Fruit fly (Drosophila melanogaster) whole organism, prepupa: Measurements from ENCODE around the gene CG6055.

ENCODE experiments used
- Blimp-1 ChIP-seq: fragments of 200-800 bp; sonication (Bioruptor generic); optimal IDR thresholded peaks from 3 replicates; lab custom pipeline; 2017; ENCODE audit warnings: missing biosample characterization, missing genetic modification characterization, mild to moderate bottlenecking, moderate library complexity, missing genetic modification reagents
- CG11294 ChIP-seq: fragments of 200-800 bp; sonication (Bioruptor generic); IDR thresholded peaks from 2 replicates; pipeline ENCODE4 v1.3.6; 2022; ENCODE audit warnings: missing biosample characterization, missing genetic modification characterization
- CG11762 ChIP-seq: fragments of 200-800 bp; sonication (Bioruptor generic); optimal IDR thresholded peaks from 3 replicates; lab custom pipeline; 2016; ENCODE audit warnings: missing biosample characterization, missing genetic modification characterization; ENCODE audit not compliant: insufficient read depth
- CG11902 ChIP-seq: fragments of 200-800 bp; sonication (Bioruptor generic); optimal IDR thresholded peaks from 3 replicates; lab custom pipeline; 2016; ENCODE audit warnings: missing biosample characterization, missing genetic modification characterization
- CG15336 ChIP-seq: fragments of 200-800 bp; sonication (Bioruptor generic); IDR thresholded peaks from 2 replicates; pipeline ENCODE4 v1.3.6; 2022; ENCODE audit warnings: missing biosample characterization, missing genetic modification characterization
- CG1621 ChIP-seq: fragments of 200-800 bp; sonication (Bioruptor generic); optimal IDR thresholded peaks from 3 replicates; lab custom pipeline; 2018; ENCODE audit warnings: missing biosample characterization, mild to moderate bottlenecking, missing genetic modification characterization
- CG16779 ChIP-seq: fragments of 200-800 bp; sonication (Bioruptor generic); optimal IDR thresholded peaks from 3 replicates; lab custom pipeline; 2017; ENCODE audit warnings: missing biosample characterization, mild to moderate bottlenecking, missing genetic modification characterization
- CG3032 ChIP-seq: fragments of 200-800 bp; optimal IDR thresholded peaks from 2 replicates; lab custom pipeline; 2019; ENCODE audit warnings: missing biosample characterization, mild to moderate bottlenecking, missing genetic modification characterization, moderate library complexity
- CG31627 ChIP-seq: fragments of 200-800 bp; sonication (Bioruptor generic); optimal IDR thresholded peaks from 3 replicates; lab custom pipeline; 2016; ENCODE audit warnings: missing biosample characterization, missing genetic modification characterization
- CG32006 ChIP-seq: fragments of 200-800 bp; sonication (Bioruptor generic); optimal IDR thresholded peaks from 3 replicates; lab custom pipeline; 2017; ENCODE audit warnings: missing biosample characterization, mild to moderate bottlenecking, missing genetic modification characterization
- CG34406 ChIP-seq: fragments of 200-800 bp; sonication (Bioruptor generic); optimal IDR thresholded peaks from 3 replicates; lab custom pipeline; 2016; ENCODE audit warnings: missing biosample characterization, missing genetic modification characterization
- CG4318 ChIP-seq: fragments of 200-800 bp; sonication (Bioruptor generic); optimal IDR thresholded peaks from 3 replicates; lab custom pipeline; 2017; ENCODE audit warnings: missing biosample characterization, mild to moderate bottlenecking, missing genetic modification characterization
- CG6163 ChIP-seq: fragments of 200-800 bp; sonication (Bioruptor generic); IDR thresholded peaks from 3 replicates; pipeline ENCODE4 v1.3.6; 2022; ENCODE audit warnings: missing biosample characterization, missing genetic modification characterization
- CG6276 ChIP-seq: fragments of 200-800 bp; sonication (Bioruptor generic); optimal IDR thresholded peaks from 2 replicates; lab custom pipeline; 2017; ENCODE audit warnings: missing biosample characterization, mild to moderate bottlenecking, missing genetic modification characterization
- CG6792 ChIP-seq: fragments of 200-800 bp; sonication (Bioruptor generic); optimal IDR thresholded peaks from 3 replicates; lab custom pipeline; 2016; ENCODE audit warnings: missing biosample characterization, missing genetic modification characterization
- CG6808 ChIP-seq: fragments of 200-800 bp; sonication (Bioruptor generic); optimal IDR thresholded peaks from 3 replicates; lab custom pipeline; 2017; ENCODE audit warnings: missing biosample characterization, missing genetic modification characterization, mild to moderate bottlenecking, moderate library complexity, missing genetic modification reagents
- CG6854 ChIP-seq: fragments of 200-800 bp; sonication (Bioruptor generic); optimal IDR thresholded peaks from 2 replicates; lab custom pipeline; 2017; ENCODE audit warnings: missing biosample characterization, mild to moderate bottlenecking, missing genetic modification characterization
- CG7368 ChIP-seq: fragments of 200-800 bp; sonication (Bioruptor generic); optimal IDR thresholded peaks from 3 replicates; lab custom pipeline; 2016; ENCODE audit warnings: missing biosample characterization, missing genetic modification characterization
- CG8319 ChIP-seq: fragments of 200-800 bp; sonication (Bioruptor generic); optimal IDR thresholded peaks from 3 replicates; lab custom pipeline; 2016; ENCODE audit warnings: missing biosample characterization, missing genetic modification characterization
- CG8632 ChIP-seq: fragments of 200-800 bp; sonication (Bioruptor generic); optimal IDR thresholded peaks from 3 replicates; lab custom pipeline; 2016; ENCODE audit warnings: missing biosample characterization, missing genetic modification characterization
- CG9139 ChIP-seq: fragments of 200-800 bp; sonication (Bioruptor generic); optimal IDR thresholded peaks from 3 replicates; lab custom pipeline; 2017; ENCODE audit warnings: missing biosample characterization, mild to moderate bottlenecking, missing genetic modification characterization
- Eip75B ChIP-seq: fragments of 200-800 bp; sonication (Bioruptor generic); optimal IDR thresholded peaks from 3 replicates; lab custom pipeline; 2016; ENCODE audit warnings: missing biosample characterization, missing genetic modification characterization
- Eip78C ChIP-seq: fragments of 200-800 bp; sonication (Bioruptor generic); peaks from one replicate; lab custom pipeline; 2016; ENCODE audit warnings: missing biosample characterization, missing genetic modification characterization
- Eip93F ChIP-seq: fragments of 200-800 bp; sonication (Bioruptor generic); optimal IDR thresholded peaks from 2 replicates; lab custom pipeline; 2016; ENCODE audit warnings: missing biosample characterization, mild to moderate bottlenecking, missing genetic modification characterization
- Ets21C ChIP-seq: fragments of 200-800 bp; sonication (Bioruptor generic); optimal IDR thresholded peaks from 3 replicates; lab custom pipeline; 2016; ENCODE audit warnings: missing biosample characterization, missing genetic modification characterization
- Ets96B ChIP-seq: fragments of 200-800 bp; optimal IDR thresholded peaks from 2 replicates; lab custom pipeline; 2019; ENCODE audit warnings: missing biosample characterization, mild to moderate bottlenecking, missing genetic modification characterization, moderate library complexity
- Gug ChIP-seq: fragments of 200-800 bp; sonication (Bioruptor generic); IDR thresholded peaks from 2 replicates; pipeline ENCODE4 v1.3.6; 2022; ENCODE audit warnings: missing biosample characterization, missing genetic modification characterization
- Hr38 ChIP-seq: sonication (Bioruptor generic); optimal IDR thresholded peaks from 2 replicates; lab custom pipeline; 2016; ENCODE audit warnings: missing biosample characterization, missing genetic modification characterization
- Lpt ChIP-seq: fragments of 200-800 bp; sonication (Bioruptor generic); optimal IDR thresholded peaks from 3 replicates; lab custom pipeline; 2016; ENCODE audit warnings: missing biosample characterization, missing genetic modification characterization
- Met ChIP-seq: fragments of 200-800 bp; sonication (Bioruptor generic); optimal IDR thresholded peaks from 3 replicates; lab custom pipeline; 2016; ENCODE audit warnings: missing biosample characterization, missing genetic modification characterization
- OdsH ChIP-seq: fragments of 200-800 bp; sonication (Bioruptor generic); optimal IDR thresholded peaks from 3 replicates; lab custom pipeline; 2016; ENCODE audit warnings: missing biosample characterization, missing genetic modification characterization
- Smox ChIP-seq: fragments of 200-800 bp; sonication (Bioruptor generic); optimal IDR thresholded peaks from 3 replicates; lab custom pipeline; 2016; ENCODE audit warnings: missing biosample characterization, missing genetic modification characterization
- Sox102F ChIP-seq: fragments of 200-800 bp; sonication (Bioruptor generic); optimal IDR thresholded peaks from 2 replicates; lab custom pipeline; 2016; ENCODE audit warnings: missing biosample characterization, mild to moderate bottlenecking, missing genetic modification characterization
- Sox14 ChIP-seq: fragments of 200-800 bp; sonication (Bioruptor generic); optimal IDR thresholded peaks from 3 replicates; lab custom pipeline; 2016; ENCODE audit warnings: missing biosample characterization, missing genetic modification characterization
- acj6 ChIP-seq: fragments of 200-800 bp; sonication (Bioruptor generic); optimal IDR thresholded peaks from 3 replicates; lab custom pipeline; 2016; ENCODE audit warnings: missing biosample characterization, missing genetic modification characterization
- cyc ChIP-seq: fragments of 200-800 bp; sonication (Bioruptor generic); optimal IDR thresholded peaks from 3 replicates; lab custom pipeline; 2016; ENCODE audit warnings: missing biosample characterization, missing genetic modification characterization
- dac ChIP-seq: fragments of 200-800 bp; sonication (Bioruptor generic); optimal IDR thresholded peaks from 2 replicates; lab custom pipeline; 2017; ENCODE audit warnings: missing biosample characterization, mild to moderate bottlenecking, missing genetic modification characterization
- dsx ChIP-seq: fragments of 200-800 bp; optimal IDR thresholded peaks from 3 replicates; lab custom pipeline; 2019; ENCODE audit warnings: missing biosample characterization, mild to moderate bottlenecking, missing genetic modification characterization, moderate library complexity; ENCODE audit not compliant: poor library complexity, severe bottlenecking
- eg ChIP-seq: fragments of 200-800 bp; sonication (Bioruptor generic); IDR thresholded peaks from 3 replicates; pipeline ENCODE4 v1.3.6; 2022; ENCODE audit warnings: missing biosample characterization, missing genetic modification characterization
- esn ChIP-seq: fragments of 200-800 bp; sonication (Bioruptor generic); optimal IDR thresholded peaks from 2 replicates; lab custom pipeline; 2016; ENCODE audit warnings: missing biosample characterization, mild to moderate bottlenecking, missing genetic modification characterization, moderate library complexity
- fd59A ChIP-seq: fragments of 200-800 bp; sonication (Bioruptor generic); optimal IDR thresholded peaks from 2 replicates; lab custom pipeline; 2017; ENCODE audit warnings: missing biosample characterization, mild to moderate bottlenecking, missing genetic modification characterization, missing genetic modification reagents
- fd85E ChIP-seq: fragments of 200-800 bp; sonication (Bioruptor generic); optimal IDR thresholded peaks from 3 replicates; lab custom pipeline; 2016; ENCODE audit warnings: missing biosample characterization, missing genetic modification characterization
- fkh ChIP-seq: fragments of 200-800 bp; sonication (Bioruptor generic); optimal IDR thresholded peaks from 3 replicates; lab custom pipeline; 2017; ENCODE audit warnings: missing biosample characterization, mild to moderate bottlenecking, missing genetic modification characterization, moderate library complexity
- lz ChIP-seq: fragments of 200-800 bp; sonication (Bioruptor generic); optimal IDR thresholded peaks from 3 replicates; lab custom pipeline; 2016; ENCODE audit warnings: missing biosample characterization, missing genetic modification characterization
- net ChIP-seq: fragments of 200-800 bp; sonication (Bioruptor generic); optimal IDR thresholded peaks from 3 replicates; lab custom pipeline; 2016; ENCODE audit warnings: missing biosample characterization, missing genetic modification characterization
- salr ChIP-seq, 2 experiments: fragments of 200-800 bp; sonication (Bioruptor generic); optimal IDR thresholded peaks; 3 replicates each; lab custom pipeline; 2016 to 2018; ENCODE audit warnings: missing biosample characterization in 2 of 2, missing genetic modification characterization in 2 of 2, mild to moderate bottlenecking in 1 of 2
- spab ChIP-seq: fragments of 200-800 bp; sonication (Bioruptor generic); optimal IDR thresholded peaks from 2 replicates; lab custom pipeline; 2017; ENCODE audit warnings: missing biosample characterization, mild to moderate bottlenecking, missing genetic modification characterization, missing genetic modification reagents
- svp ChIP-seq: fragments of 200-800 bp; sonication (Bioruptor generic); peaks from one replicate; lab custom pipeline; 2016; ENCODE audit warnings: missing biosample characterization, missing genetic modification characterization
- topi ChIP-seq: fragments of 200-800 bp; sonication (Bioruptor generic); optimal IDR thresholded peaks from 3 replicates; lab custom pipeline; 2016; ENCODE audit warnings: missing biosample characterization, missing genetic modification characterization

The CG6055 gene

DNA sequence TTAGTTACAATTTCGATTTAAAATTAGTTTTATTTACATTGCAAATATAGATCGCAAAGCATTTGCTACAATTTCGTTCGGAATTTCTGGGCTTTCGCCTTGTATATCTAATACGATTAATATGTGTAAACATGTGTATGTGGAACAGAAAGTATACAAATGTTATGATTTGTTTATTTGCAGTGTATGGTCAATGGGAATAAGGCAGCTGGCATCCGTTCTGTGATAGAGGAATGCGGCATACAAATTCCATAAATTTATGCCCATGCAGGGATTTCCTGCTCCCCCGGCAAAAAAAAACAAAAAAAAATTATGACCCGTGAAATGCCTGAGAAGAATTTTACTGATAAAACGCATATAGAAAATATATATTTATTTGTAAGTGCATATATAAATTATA lies 19.9 kb downstream of the CG6055 start:
- TF ChIP-seq Sox14 (GFP tag; lab: Kevin White, UChicago), result no peak
- peak; percentile 38 for TF ChIP-seq Sox102F (GFP tag; lab: Kevin White, UChicago)
- TF ChIP-seq svp, result no peak
- TF ChIP-seq CG11294, result no peak
- TF ChIP-seq spab (GFP tag; lab: Kevin White, UChicago), result no peak
- TF ChIP-seq CG7368 (GFP tag; lab: Kevin White, UChicago), result no peak
- TF ChIP-seq CG3032 (tag; lab: Kevin White, UChicago), result no peak
- peak; percentile 28 for TF ChIP-seq esn
- no peak for TF ChIP-seq fkh
- TF ChIP-seq Gug (GFP tag; lab: Robert Waterston, UW), result no peak
- no peak for TF ChIP-seq cyc (GFP tag; lab: Kevin White, UChicago)
- TF ChIP-seq acj6, result no peak
- no peak for TF ChIP-seq CG6276 (GFP tag; lab: Kevin White, UChicago)
- TF ChIP-seq, all 60 proteins: peak for 2

DNA sequence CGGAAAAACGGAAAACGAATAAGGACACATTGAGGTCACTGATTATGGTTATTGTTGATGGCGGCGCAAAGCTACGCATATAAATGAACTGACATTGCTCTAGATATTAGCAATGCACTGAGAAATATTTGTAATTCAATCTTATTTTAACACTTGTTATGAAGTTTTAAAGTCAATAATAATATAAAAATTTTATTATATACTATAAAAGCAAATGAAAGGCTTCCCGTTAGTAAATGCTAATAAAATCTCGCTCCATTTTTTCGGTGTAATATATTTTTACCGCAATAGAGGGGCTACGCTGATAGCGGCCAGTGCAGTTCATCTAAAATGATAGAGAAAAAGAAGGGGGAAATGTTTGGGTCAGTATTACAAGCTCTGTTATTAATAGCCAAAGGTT lies 25.6 kb downstream of the CG6055 start:
- TF ChIP-seq CG11902 (GFP tag; lab: Kevin White, UChicago) (no peak), fd85E (GFP tag; lab: Kevin White, UChicago) (no peak), spab (GFP tag; lab: Kevin White, UChicago) (no peak), CG15336 (GFP tag; lab: Robert Waterston, UW) (peak; percentile 71), CG31627 (GFP tag; lab: Kevin White, UChicago) (no peak), CG9139 (no peak), CG16779 (tag; lab: Kevin White, UChicago) (no peak), dac (GFP tag; lab: Kevin White, UChicago) (no peak), cyc (GFP tag; lab: Kevin White, UChicago) (no peak), acj6 (peak; percentile 17), OdsH (GFP tag; lab: Kevin White, UChicago) (peak; percentile 39), CG8632 (no peak), CG6792 (GFP tag; lab: Kevin White, UChicago) (no peak), Eip75B (GFP tag; lab: Kevin White, UChicago) (no peak), Sox102F (GFP tag; lab: Kevin White, UChicago) (no peak), CG6808 (GFP tag; lab: Kevin White, UChicago) (no peak), CG1621 (tag; lab: Kevin White, UChicago) (no peak), CG3032 (tag; lab: Kevin White, UChicago) (peak; percentile 19), Hr38 (GFP tag; lab: Kevin White, UChicago) (no peak), topi (GFP tag; lab: Kevin White, UChicago) (no peak), Eip93F (GFP tag; lab: Kevin White, UChicago) (no peak), lz (no peak), Met (no peak), Lpt (GFP tag; lab: Kevin White, UChicago) (peak; percentile 26), CG32006 (GFP tag; lab: Kevin White, UChicago) (peak; percentile 65), CG6854 (GFP tag; lab: Kevin White, UChicago) (no peak), CG8319 (GFP tag; lab: Kevin White, UChicago) (no peak), CG6163 (GFP tag; lab: Robert Waterston, UW) (peak; percentile 66), Sox14 (GFP tag; lab: Kevin White, UChicago) (no peak), CG11294 (peak; percentile 55), CG4318 (GFP tag; lab: Kevin White, UChicago) (no peak), net (no peak), fd59A (GFP tag; lab: Kevin White, UChicago) (no peak), CG6276 (GFP tag; lab: Kevin White, UChicago) (peak; percentile 11), Smox (GFP tag; lab: Kevin White, UChicago) (no peak), Gug (GFP tag; lab: Robert Waterston, UW) (no peak), eg (peak; percentile 72), Ets21C (GFP tag; lab: Kevin White, UChicago) (no peak), Blimp-1 (GFP tag; lab: Kevin White, UChicago) (no peak), dsx (GFP tag; lab: Kevin White, UChicago) (no peak), CG11762 (GFP tag; lab: Kevin White, UChicago) (no peak), fkh (no peak), Ets96B (tag; lab: Kevin White, UChicago) (peak; percentile 31), Eip78C (GFP tag; lab: Kevin White, UChicago) (peak; percentile 65), salr (GFP tag; optimal IDR thresholded peaks at IDR 0.05; lab: Kevin White, UChicago) (no peak), CG34406 (no peak), esn (no peak)
